Worm (Caenorhabditis elegans) whole organism, late embryonic: ENCODE measurements around the gene srh-219.

ENCODE experiments used
- C08G9.2 ChIP-seq: sonication (generic microtip); optimal IDR thresholded peaks from 2 replicates; lab custom pipeline; 2016; ENCODE audit warnings: mild to moderate bottlenecking, missing genetic modification characterization, moderate library complexity, missing compliant biosample characterization
- C38D4.7 ChIP-seq: fragments of 200-800 bp; sonication (Bioruptor generic); optimal IDR thresholded peaks from 2 replicates; lab custom pipeline; 2018; ENCODE audit warnings: mild to moderate bottlenecking, missing genetic modification characterization, moderate library complexity, missing compliant biosample characterization
- F13H6.1 ChIP-seq: sonication (generic microtip); optimal IDR thresholded peaks from 2 replicates; lab custom pipeline; 2016; ENCODE audit warnings: missing genetic modification characterization, missing compliant biosample characterization
- K09A11.1 ChIP-seq: sonication (generic microtip); optimal IDR thresholded peaks from 2 replicates; lab custom pipeline; 2017; ENCODE audit warnings: antibody characterized with exemption, mild to moderate bottlenecking, missing genetic modification characterization, missing compliant biosample characterization; ENCODE audit not compliant: insufficient read depth
- T23F11.4 ChIP-seq: fragments of 200-800 bp; sonication (Bioruptor generic); optimal IDR thresholded peaks from 2 replicates; lab custom pipeline; 2018; ENCODE audit warnings: mild to moderate bottlenecking, missing genetic modification characterization, missing compliant biosample characterization
- Y22D7AL.16 ChIP-seq: sonication (generic microtip); optimal IDR thresholded peaks from 2 replicates; lab custom pipeline; 2016; ENCODE audit warnings: missing genetic modification characterization, missing compliant biosample characterization
- ceh-14 ChIP-seq: sonication (generic microtip); optimal IDR thresholded peaks from 2 replicates; lab custom pipeline; 2016; ENCODE audit warnings: missing genotype, missing genetic modification characterization, missing compliant biosample characterization
- ceh-18 ChIP-seq: sonication (generic microtip); optimal IDR thresholded peaks from 2 replicates; lab custom pipeline; 2016; ENCODE audit warnings: missing genetic modification characterization, missing compliant biosample characterization
- ceh-19 ChIP-seq: fragments of 200-800 bp; sonication (Bioruptor generic); optimal IDR thresholded peaks from 2 replicates; lab custom pipeline; 2018; ENCODE audit warnings: mild to moderate bottlenecking, missing genetic modification characterization, missing compliant biosample characterization
- ceh-31 ChIP-seq: sonication (generic microtip); optimal IDR thresholded peaks from 2 replicates; lab custom pipeline; 2016; ENCODE audit warnings: missing genetic modification characterization, missing compliant biosample characterization
- ceh-34 ChIP-seq: sonication (generic microtip); optimal IDR thresholded peaks from 2 replicates; lab custom pipeline; 2016; ENCODE audit warnings: mild to moderate bottlenecking, missing genetic modification characterization, missing compliant biosample characterization
- ceh-48 ChIP-seq: sonication (generic microtip); optimal IDR thresholded peaks from 2 replicates; lab custom pipeline; 2016; ENCODE audit warnings: missing genetic modification characterization, inconsistent platforms, missing compliant biosample characterization
- ceh-6 ChIP-seq: fragments of 200-800 bp; sonication (Bioruptor generic); optimal IDR thresholded peaks from 2 replicates; lab custom pipeline; 2018; ENCODE audit warnings: mild to moderate bottlenecking, missing genetic modification characterization, missing compliant biosample characterization
- elt-2 ChIP-seq: sonication (generic microtip); optimal IDR thresholded peaks from 2 replicates; lab custom pipeline; 2016; ENCODE audit warnings: missing genetic modification reagents, missing genetic modification characterization, missing compliant biosample characterization
- eyg-1 ChIP-seq: sonication (generic microtip); optimal IDR thresholded peaks from 2 replicates; lab custom pipeline; 2016; ENCODE audit warnings: missing genotype, missing genetic modification characterization, missing compliant biosample characterization
- fax-1 ChIP-seq: sonication (generic microtip); optimal IDR thresholded peaks from 2 replicates; lab custom pipeline; 2016; ENCODE audit warnings: missing genotype, missing genetic modification characterization, missing compliant biosample characterization
- fkh-10 ChIP-seq: fragments of 150-350 bp; optimal IDR thresholded peaks from 2 replicates; lab custom pipeline; 2014; ENCODE audit warnings: missing biosample characterization, missing genetic modification reagents, missing genetic modification characterization
- gmeb-2 ChIP-seq: sonication (generic microtip); optimal IDR thresholded peaks from 2 replicates; lab custom pipeline; 2016; ENCODE audit warnings: missing genetic modification characterization, inconsistent platforms, missing compliant biosample characterization
- hlh-13 ChIP-seq: fragments of 200-800 bp; sonication (Bioruptor generic); optimal IDR thresholded peaks from 2 replicates; lab custom pipeline; 2018; ENCODE audit warnings: mild to moderate bottlenecking, missing genetic modification characterization, missing compliant biosample characterization
- hlh-15 ChIP-seq: sonication (generic microtip); optimal IDR thresholded peaks from 2 replicates; lab custom pipeline; 2016; ENCODE audit warnings: missing genetic modification characterization, missing compliant biosample characterization
- hlh-30 ChIP-seq: sonication (generic microtip); optimal IDR thresholded peaks from 2 replicates; lab custom pipeline; 2017; ENCODE audit warnings: antibody characterized with exemption, missing genetic modification characterization, missing compliant biosample characterization; ENCODE audit not compliant: insufficient read depth
- hlh-6 ChIP-seq: sonication (generic microtip); optimal IDR thresholded peaks from 2 replicates; lab custom pipeline; 2016; ENCODE audit warnings: missing genotype, missing genetic modification characterization, missing compliant biosample characterization
- hlh-8 ChIP-seq: sonication (generic microtip); optimal IDR thresholded peaks from 2 replicates; lab custom pipeline; 2016; ENCODE audit warnings: missing genotype, missing genetic modification characterization, missing compliant biosample characterization
- nfya-1 ChIP-seq: sonication (generic microtip); optimal IDR thresholded peaks from 2 replicates; lab custom pipeline; 2017; ENCODE audit warnings: missing genetic modification characterization, mild to moderate bottlenecking, missing compliant biosample characterization, antibody characterized with exemption, moderate library complexity
- odd-2 ChIP-seq: sonication (generic microtip); optimal IDR thresholded peaks from 2 replicates; lab custom pipeline; 2017; ENCODE audit warnings: antibody characterized with exemption, mild to moderate bottlenecking, missing genetic modification characterization, missing compliant biosample characterization
- pag-3 ChIP-seq: sonication (generic microtip); optimal IDR thresholded peaks from 2 replicates; lab custom pipeline; 2016; ENCODE audit warnings: missing compliant biosample characterization, missing genetic modification characterization, borderline replicate concordance
- pax-1 ChIP-seq: fragments of 150-350 bp; optimal IDR thresholded peaks from 2 replicates; lab custom pipeline; 2014; ENCODE audit warnings: missing biosample characterization, missing genetic modification characterization
- pha-2 ChIP-seq: sonication (generic microtip); optimal IDR thresholded peaks from 2 replicates; lab custom pipeline; 2017; ENCODE audit warnings: mild to moderate bottlenecking, missing genetic modification characterization, missing compliant biosample characterization
- pha-4 ChIP-seq: fragments of 150-350 bp; optimal IDR thresholded peaks from 2 replicates; lab custom pipeline; 2018; ENCODE audit warnings: missing biosample characterization, missing genetic modification reagents, missing genetic modification characterization
- pqm-1 ChIP-seq: sonication (generic microtip); optimal IDR thresholded peaks from 2 replicates; lab custom pipeline; 2016; ENCODE audit warnings: missing genetic modification characterization, missing compliant biosample characterization
- pros-1 ChIP-seq: fragments of 150-350 bp; optimal IDR thresholded peaks from 2 replicates; lab custom pipeline; 2014; ENCODE audit warnings: missing biosample characterization, missing genetic modification reagents, missing genetic modification characterization
- sox-2 ChIP-seq: fragments of 200-800 bp; sonication (Bioruptor generic); IDR thresholded peaks from 2 replicates; pipeline ENCODE4 v1.3.6; 2022; ENCODE audit warnings: missing genetic modification reagents, missing genetic modification characterization, missing compliant biosample characterization
- sox-4 ChIP-seq: sonication (generic microtip); optimal IDR thresholded peaks from 2 replicates; lab custom pipeline; 2017; ENCODE audit warnings: mild to moderate bottlenecking, missing genetic modification characterization, inconsistent platforms, missing compliant biosample characterization
- syd-9 ChIP-seq: sonication (generic microtip); optimal IDR thresholded peaks from 2 replicates; lab custom pipeline; 2016; ENCODE audit warnings: mild to moderate bottlenecking, missing genetic modification characterization, moderate library complexity, missing compliant biosample characterization
- tbx-2 ChIP-seq: sonication (generic microtip); optimal IDR thresholded peaks from 2 replicates; lab custom pipeline; 2016; ENCODE audit warnings: missing genetic modification characterization, missing compliant biosample characterization
- tbx-7 ChIP-seq: sonication (generic microtip); optimal IDR thresholded peaks from 2 replicates; lab custom pipeline; 2016; ENCODE audit warnings: missing genotype, missing genetic modification characterization, missing compliant biosample characterization
- unc-42 ChIP-seq: sonication (generic microtip); optimal IDR thresholded peaks from 2 replicates; lab custom pipeline; 2016; ENCODE audit warnings: missing genotype, missing genetic modification characterization, missing compliant biosample characterization
- unc-86 ChIP-seq: sonication (generic microtip); optimal IDR thresholded peaks from 2 replicates; lab custom pipeline; 2016; ENCODE audit warnings: missing genetic modification characterization, missing compliant biosample characterization

srh-219 gene

ce11 chrV:15505068-15505467 is 9.8 kb downstream of the srh-219 start (continued):
- peak; percentile 26 for TF ChIP-seq T23F11.4 (GFP tag; lab: Kevin White, UChicago)
- TF ChIP-seq gmeb-2 (tag; lab: Kevin White, UChicago) = peak; percentile 41
- no peak for TF ChIP-seq unc-86
- no peak for TF ChIP-seq syd-9 (tag; lab: Kevin White, UChicago)
- no peak for TF ChIP-seq pqm-1
- TF ChIP-seq pha-4 (tag; lab: Kevin White, UChicago) = no peak
- TF ChIP-seq pag-3 (tag; lab: Kevin White, UChicago) = no peak
- peak; percentile 12 for TF ChIP-seq ceh-14 (tag; lab: Kevin White, UChicago)
- no peak for TF ChIP-seq F13H6.1 (tag; lab: Kevin White, UChicago)
- TF ChIP-seq fkh-10 (GFP tag; lab: Kevin White, UChicago) = no peak
- TF ChIP-seq Y22D7AL.16 (tag; lab: Kevin White, UChicago) = no peak
- TF ChIP-seq K09A11.1 (tag; lab: Kevin White, UChicago) = no peak
- TF ChIP-seq C38D4.7 (GFP tag; lab: Kevin White, UChicago) = peak; percentile 64
- no peak for TF ChIP-seq elt-2
- TF ChIP-seq pha-2 = no peak
- TF ChIP-seq ceh-31 (tag; lab: Kevin White, UChicago) = peak; percentile 2
- peak; percentile 2 for TF ChIP-seq C08G9.2 (tag; lab: Kevin White, UChicago)
- TF ChIP-seq eyg-1 (tag; lab: Kevin White, UChicago) = no peak
- TF ChIP-seq fax-1 (tag; lab: Kevin White, UChicago) = no peak
- peak; percentile 51 for TF ChIP-seq ceh-19 (GFP tag; lab: Kevin White, UChicago)
- TF ChIP-seq hlh-6 (tag; lab: Kevin White, UChicago) = peak; percentile 73
- peak; percentile 23 for TF ChIP-seq hlh-13
- TF ChIP-seq ceh-6 = peak; percentile 11
- TF ChIP-seq nfya-1 (tag; lab: Kevin White, UChicago) = peak; percentile 38
- no peak for TF ChIP-seq hlh-30 (tag; lab: Kevin White, UChicago)
- no peak for TF ChIP-seq sox-2 (GFP tag; lab: Robert Waterston, UW)
- no peak for TF ChIP-seq odd-2 (tag; lab: Kevin White, UChicago)
- no peak for TF ChIP-seq hlh-15
- TF ChIP-seq hlh-8 (tag; lab: Kevin White, UChicago) = no peak
- TF ChIP-seq pros-1 (tag; lab: Kevin White, UChicago) = no peak
- peak; percentile 27 for TF ChIP-seq ceh-48 (tag; lab: Kevin White, UChicago)
- TF ChIP-seq sox-4 (tag; lab: Kevin White, UChicago) = peak; percentile 65
- TF ChIP-seq, all 69 proteins: peak for 21

ce11 chrV:15511613-15512216 is 16.4 kb downstream of the srh-219 start, which contains the start of gene rpl-38:
Gene rpl-38, plus strand, starts transcription at chrV:15512166.
- TF ChIP-seq hlh-8 (tag; lab: Kevin White, UChicago) (no peak), ceh-18 (tag; lab: Kevin White, UChicago) (peak; percentile 38), hlh-6 (tag; lab: Kevin White, UChicago) (no peak), ceh-34 (tag; lab: Kevin White, UChicago) (peak; percentile 37), elt-2 (peak; percentile 0), pax-1 (tag; lab: Kevin White, UChicago) (peak; percentile 14), tbx-2 (peak; percentile 40), tbx-7 (tag; lab: Kevin White, UChicago) (no peak), ceh-31 (tag; lab: Kevin White, UChicago) (peak; percentile 56), unc-42 (peak; percentile 94), nfya-1 (tag; lab: Kevin White, UChicago) (peak; percentile 90)
